Worm (Caenorhabditis elegans) whole organism, mixed stage, embryonic: ENCODE measurements around the gene frm-7.

Experiments used
- M03D4.4 ChIP-seq: sonication (generic microtip); optimal IDR thresholded peaks from 2 replicates; lab custom pipeline; 2017; ENCODE audit warnings: mild to moderate bottlenecking, missing genetic modification characterization, missing compliant biosample characterization
- blmp-1 ChIP-seq: fragments of 150-350 bp; optimal IDR thresholded peaks from 2 replicates; lab custom pipeline; 2014; ENCODE audit warnings: missing biosample characterization, missing genetic modification characterization
- elt-1 ChIP-seq: sonication (generic microtip); optimal IDR thresholded peaks from 2 replicates; lab custom pipeline; 2017; ENCODE audit warnings: missing genetic modification characterization, mild to moderate bottlenecking, missing compliant biosample characterization, antibody characterized with exemption, moderate library complexity, borderline replicate concordance; ENCODE audit not compliant: insufficient read depth
- lsy-2 ChIP-seq: fragments of 150-350 bp; optimal IDR thresholded peaks from 2 replicates; lab custom pipeline; 2014; ENCODE audit warnings: missing biosample characterization, missing genetic modification characterization
- mep-1 ChIP-seq: fragments of 150-350 bp; optimal IDR thresholded peaks from 2 replicates; lab custom pipeline; 2017; ENCODE audit warnings: missing biosample characterization, missing genetic modification reagents, missing genetic modification characterization, inconsistent platforms
- nhr-12 ChIP-seq: fragments of 150-350 bp; optimal IDR thresholded peaks from 2 replicates; lab custom pipeline; 2014; ENCODE audit warnings: missing biosample characterization, missing genetic modification characterization
- nhr-28 ChIP-seq: fragments of 150-350 bp; optimal IDR thresholded peaks from 2 replicates; lab custom pipeline; 2014; ENCODE audit warnings: missing biosample characterization, missing genetic modification characterization
- snpc-4 ChIP-seq: fragments of 150-350 bp; optimal IDR thresholded peaks from 2 replicates; lab custom pipeline; 2014; ENCODE audit warnings: missing biosample characterization, missing genetic modification characterization
- tbx-8 ChIP-seq: fragments of 200-800 bp; sonication (Bioruptor generic); optimal IDR thresholded peaks from 2 replicates; lab custom pipeline; 2018; ENCODE audit warnings: mild to moderate bottlenecking, missing genetic modification characterization, moderate library complexity, missing compliant biosample characterization
- unc-39 ChIP-seq: fragments of 150-350 bp; optimal IDR thresholded peaks from 2 replicates; lab custom pipeline; 2014; ENCODE audit warnings: missing biosample characterization, missing genetic modification characterization

ce11 chrV:12320274-12320839 is 18.1 kb downstream of the frm-7 start:
- TF ChIP-seq nhr-12 (tag; lab: Kevin White, UChicago) (no peak), nhr-28 (tag; lab: Kevin White, UChicago) (no peak), tbx-8 (GFP tag; lab: Kevin White, UChicago) (no peak), mep-1 (tag; lab: Kevin White, UChicago) (no peak), blmp-1 (tag; lab: Kevin White, UChicago) (no peak), elt-1 (tag; lab: Kevin White, UChicago) (no peak), snpc-4 (tag; lab: Kevin White, UChicago) (no peak), lsy-2 (tag; lab: Kevin White, UChicago) (no peak), unc-39 (no peak), M03D4.4 (tag; lab: Kevin White, UChicago) (no peak)
